Worm (Caenorhabditis elegans) whole organism, young adult: ENCODE results near the gene K09C6.9.

Experiments
- B0261.1 ChIP-seq: sonication (generic microtip); optimal IDR thresholded peaks from 2 replicates; lab custom pipeline; 2016; ENCODE audit warnings: mild to moderate bottlenecking, missing genetic modification characterization, moderate library complexity, missing compliant biosample characterization
- B0336.3 ChIP-seq: fragments of 200-800 bp; sonication (Bioruptor generic); IDR thresholded peaks from 2 replicates; pipeline ENCODE4 v1.3.6; 2022; ENCODE audit warnings: missing genetic modification characterization, missing compliant biosample characterization
- F10E7.11 ChIP-seq: sonication (generic microtip); optimal IDR thresholded peaks from 2 replicates; lab custom pipeline; 2017; ENCODE audit warnings: mild to moderate bottlenecking, missing genetic modification characterization, moderate library complexity, missing compliant biosample characterization
- F22D6.2 ChIP-seq: sonication (generic microtip); optimal IDR thresholded peaks from 2 replicates; lab custom pipeline; 2016; ENCODE audit warnings: mild to moderate bottlenecking, missing genetic modification characterization, missing compliant biosample characterization
- F33H1.4 ChIP-seq: fragments of 200-800 bp; sonication (Bioruptor generic); IDR thresholded peaks from 2 replicates; pipeline ENCODE4 v1.3.6; 2022; ENCODE audit warnings: missing genetic modification reagents, missing genetic modification characterization, missing compliant biosample characterization
- F55B11.4 ChIP-seq: sonication (generic microtip); optimal IDR thresholded peaks from 2 replicates; lab custom pipeline; 2016; ENCODE audit warnings: missing compliant biosample characterization, missing genetic modification characterization, borderline replicate concordance; ENCODE audit not compliant: insufficient read depth
- F57C9.4 ChIP-seq: sonication (generic microtip); optimal IDR thresholded peaks from 2 replicates; lab custom pipeline; 2017; ENCODE audit warnings: mild to moderate bottlenecking, missing genetic modification characterization, missing compliant biosample characterization
- T26A5.8 ChIP-seq: sonication (generic microtip); optimal IDR thresholded peaks from 2 replicates; lab custom pipeline; 2016; ENCODE audit warnings: missing genetic modification characterization, missing compliant biosample characterization
- Y53F4B.3 ChIP-seq: fragments of 200-800 bp; sonication (Bioruptor generic); IDR thresholded peaks from 2 replicates; pipeline ENCODE4 v1.3.6; 2022; ENCODE audit warnings: missing genetic modification reagents, missing genetic modification characterization, missing compliant biosample characterization
- aptf-2 ChIP-seq: fragments of 200-800 bp; sonication (Bioruptor generic); conservative IDR thresholded peaks from 2 replicates; pipeline ENCODE4 v1.3.6; 2022; ENCODE audit warnings: missing genetic modification reagents, missing genetic modification characterization, missing compliant biosample characterization
- atf-7 ChIP-seq: sonication (generic microtip); optimal IDR thresholded peaks from 2 replicates; lab custom pipeline; 2017; ENCODE audit warnings: mild to moderate bottlenecking, missing genetic modification characterization, missing compliant biosample characterization
- attf-3 ChIP-seq: fragments of 200-800 bp; sonication (Bioruptor generic); conservative IDR thresholded peaks from 2 replicates; pipeline ENCODE4 v1.3.6; 2022; ENCODE audit warnings: missing genetic modification reagents, missing genetic modification characterization, missing compliant biosample characterization
- bed-1 ChIP-seq: fragments of 200-800 bp; sonication (Bioruptor generic); IDR thresholded peaks from 2 replicates; pipeline ENCODE4 v1.3.6; 2022; ENCODE audit warnings: missing genetic modification reagents, missing genetic modification characterization, missing compliant biosample characterization
- die-1 ChIP-seq: sonication (generic microtip); optimal IDR thresholded peaks from 2 replicates; lab custom pipeline; 2016; ENCODE audit warnings: missing genotype, mild to moderate bottlenecking, missing genetic modification characterization, missing compliant biosample characterization
- dox-1 ChIP-seq: fragments of 200-800 bp; sonication (Bioruptor generic); IDR thresholded peaks from 2 replicates; pipeline ENCODE4 v1.3.6; 2022; ENCODE audit warnings: missing genetic modification reagents, missing genetic modification characterization, missing compliant biosample characterization
- egl-18 ChIP-seq: fragments of 200-800 bp; sonication (Bioruptor generic); IDR thresholded peaks from 2 replicates; pipeline ENCODE4 v1.3.6; 2022; ENCODE audit warnings: missing genetic modification reagents, missing genetic modification characterization, missing compliant biosample characterization
- egrh-3 ChIP-seq: fragments of 200-800 bp; sonication (Bioruptor generic); IDR thresholded peaks from 2 replicates; pipeline ENCODE4 v1.3.6; 2022; ENCODE audit warnings: missing genetic modification reagents, missing genetic modification characterization, missing compliant biosample characterization
- him-1 ChIP-seq: sonication (generic microtip); optimal IDR thresholded peaks from 2 replicates; lab custom pipeline; 2016; ENCODE audit warnings: missing genotype, missing genetic modification reagents, missing genetic modification characterization, missing compliant biosample characterization
- hlh-26 ChIP-seq: fragments of 200-800 bp; sonication (Bioruptor generic); conservative IDR thresholded peaks from 2 replicates; pipeline ENCODE4 v1.3.6; 2022; ENCODE audit warnings: missing genetic modification reagents, missing genetic modification characterization, missing compliant biosample characterization
- hmg-1.2 ChIP-seq: fragments of 200-800 bp; sonication (Bioruptor generic); IDR thresholded peaks from 2 replicates; pipeline ENCODE4 v1.3.6; 2022; ENCODE audit warnings: missing genetic modification reagents, missing genetic modification characterization, missing compliant biosample characterization
- let-526 ChIP-seq: fragments of 200-800 bp; sonication (Bioruptor generic); IDR thresholded peaks from 2 replicates; pipeline ENCODE4 v1.3.6; 2022; ENCODE audit warnings: missing genetic modification reagents, missing genetic modification characterization, missing compliant biosample characterization
- lir-1 ChIP-seq: fragments of 200-800 bp; sonication (Bioruptor generic); conservative IDR thresholded peaks from 2 replicates; pipeline ENCODE4 v1.3.6; 2022; ENCODE audit warnings: missing genetic modification reagents, missing genetic modification characterization, missing compliant biosample characterization
- lsl-1 ChIP-seq: fragments of 200-800 bp; sonication (Bioruptor generic); optimal IDR thresholded peaks from 2 replicates; lab custom pipeline; 2018; ENCODE audit warnings: mild to moderate bottlenecking, missing genetic modification characterization, moderate library complexity, missing compliant biosample characterization
- mcd-1 ChIP-seq: fragments of 200-800 bp; sonication (Bioruptor generic); IDR thresholded peaks from 2 replicates; pipeline ENCODE4 v1.3.6; 2022; ENCODE audit warnings: missing genetic modification reagents, missing genetic modification characterization, missing compliant biosample characterization
- mel-28 ChIP-seq: sonication (generic microtip); optimal IDR thresholded peaks from 2 replicates; lab custom pipeline; 2016; ENCODE audit warnings: borderline replicate concordance, mild to moderate bottlenecking, missing genetic modification characterization, missing compliant biosample characterization
- nhr-90 ChIP-seq: sonication (generic microtip); optimal IDR thresholded peaks from 2 replicates; lab custom pipeline; 2016; ENCODE audit warnings: missing genotype, mild to moderate bottlenecking, missing genetic modification characterization, missing compliant biosample characterization
- rpc-1 ChIP-seq, 2 experiments: fragments of 150-350 bp in 1 of 2; sonication (generic microtip) in 1 of 2; optimal IDR thresholded peaks; 2 replicates each; lab custom pipeline; 2014 to 2018; ENCODE audit warnings: missing biosample characterization in 1 of 2, missing genetic modification characterization in 1 of 2, missing genetic modification reagents in 1 of 2, missing genotype in 1 of 2
- snpc-1.1 ChIP-seq: sonication (generic microtip); optimal IDR thresholded peaks from 2 replicates; lab custom pipeline; 2017; ENCODE audit warnings: missing genetic modification characterization, mild to moderate bottlenecking, missing compliant biosample characterization, antibody characterized with exemption, moderate library complexity, missing genotype, missing genetic modification reagents; ENCODE audit not compliant: insufficient read depth
- snpc-4 ChIP-seq, 5 experiments: fragments of 150-350 bp in 1 of 5; sonication (generic microtip) in 4 of 5; optimal IDR thresholded peaks; 2 replicates each; lab custom pipeline; 2014 to 2018; ENCODE audit warnings: missing genetic modification characterization in 5 of 5, missing biosample characterization in 3 of 5, antibody characterized with exemption in 2 of 5, mild to moderate bottlenecking in 2 of 5, missing compliant biosample characterization in 2 of 5, missing genotype in 2 of 5, moderate library complexity in 2 of 5, missing genetic modification reagents in 1 of 5
- unc-130 ChIP-seq: sonication (generic microtip); optimal IDR thresholded peaks from 2 replicates; lab custom pipeline; 2016; ENCODE audit warnings: missing genetic modification reagents, missing genetic modification characterization, missing compliant biosample characterization
- unc-62 ChIP-seq: fragments of 150-350 bp; optimal IDR thresholded peaks from 2 replicates; lab custom pipeline; 2014; ENCODE audit warnings: missing biosample characterization, missing genetic modification reagents, missing genetic modification characterization
- ztf-25 ChIP-seq: fragments of 200-800 bp; sonication (Bioruptor generic); IDR thresholded peaks from 2 replicates; pipeline ENCODE4 v1.3.6; 2022; ENCODE audit warnings: missing genetic modification reagents, missing genetic modification characterization, missing compliant biosample characterization
- ztf-3 ChIP-seq: fragments of 200-800 bp; sonication (Bioruptor generic); optimal IDR thresholded peaks from 2 replicates; lab custom pipeline; 2018; ENCODE audit warnings: mild to moderate bottlenecking, missing genetic modification characterization, missing compliant biosample characterization
- ztf-6 ChIP-seq: fragments of 200-800 bp; sonication (Bioruptor generic); IDR thresholded peaks from 2 replicates; pipeline ENCODE4 v1.3.6; 2022; ENCODE audit warnings: missing genetic modification reagents, missing genetic modification characterization, missing compliant biosample characterization

The K09C6.9 gene

DNA sequence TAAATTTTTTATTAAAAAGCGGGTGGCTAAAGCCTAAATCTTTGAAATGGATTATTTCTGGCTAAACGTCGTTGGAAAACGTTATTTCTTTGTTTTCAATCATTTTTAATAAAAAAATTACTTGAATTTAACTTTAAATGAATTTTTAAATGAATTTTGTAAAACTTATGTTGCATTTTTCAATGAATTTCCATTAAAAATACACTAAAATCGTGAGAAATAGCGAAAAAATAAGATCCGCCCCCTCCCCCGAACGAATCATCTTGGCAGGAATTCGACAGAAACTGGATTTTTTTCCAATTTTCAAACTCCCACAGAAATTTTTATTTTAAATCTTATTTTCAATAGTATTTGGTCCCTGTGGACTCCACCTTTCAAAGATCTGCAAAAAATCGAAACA lies 24.3 kb upstream of the K09C6.9 start, which contains the start of gene srg-53:
TSS of gene srg-53 (plus strand) at position 301 of the 400 bp plus-strand sequence.
- TF ChIP-seq Y53F4B.3 (GFP tag; lab: Robert Waterston, UW) (no peak), lir-1 (no peak), ztf-6 (no peak), B0336.3 (GFP tag; lab: Robert Waterston, UW) (no peak), F10E7.11 (no peak), nhr-90 (tag; lab: Kevin White, UChicago) (no peak)

DNA sequence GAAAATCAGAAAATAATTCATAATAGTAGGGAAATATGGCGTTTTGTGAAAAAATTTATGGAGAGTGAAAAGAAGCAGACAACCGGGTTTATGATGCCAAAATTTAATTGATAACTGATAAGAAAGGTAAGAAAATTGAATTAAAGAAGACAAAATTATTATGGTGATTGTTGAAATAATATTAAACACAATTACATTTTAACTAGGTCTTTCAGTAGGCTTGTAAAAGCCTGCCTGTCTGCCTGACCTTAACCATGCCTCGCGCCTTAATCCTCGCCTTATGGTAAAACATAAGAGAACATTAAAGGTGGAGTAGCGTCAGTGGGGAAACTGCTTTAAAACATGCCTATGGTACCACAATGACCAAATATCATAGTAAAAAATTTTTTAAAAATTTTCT lies 23.7 kb upstream of the K09C6.9 start, which contains the start of gene T02B11.8:
TSS of gene T02B11.8 (minus strand) at position 101 of the 400 bp plus-strand sequence.
- no peak for TF ChIP-seq dox-1 (GFP tag; lab: Robert Waterston, UW)
- TF ChIP-seq mel-28 (tag; lab: Kevin White, UChicago), result no peak
- TF ChIP-seq attf-3, result no peak
- TF ChIP-seq him-1, result no peak
- TF ChIP-seq ztf-3 (GFP tag; lab: Kevin White, UChicago), result no peak
- TF ChIP-seq F22D6.2 (tag; lab: Kevin White, UChicago), result no peak
- no peak for TF ChIP-seq T26A5.8 (tag; lab: Kevin White, UChicago)
- TF ChIP-seq snpc-1.1 (tag; lab: Kevin White, UChicago), result no peak
- TF ChIP-seq hlh-26 (GFP tag; lab: Robert Waterston, UW), result no peak
- no peak for TF ChIP-seq F33H1.4 (GFP tag; lab: Robert Waterston, UW)
- no peak for TF ChIP-seq ztf-25 (GFP tag; lab: Robert Waterston, UW)
- no peak for TF ChIP-seq unc-130 (GFP tag; lab: Kevin White, UChicago)
- no peak for TF ChIP-seq lir-1
- no peak for TF ChIP-seq rpc-1 (optimal IDR thresholded peaks at IDR 0.05; lab: Kevin White, UChicago)
- TF ChIP-seq rpc-1 (tag; optimal IDR thresholded peaks at IDR 0.05; lab: Kevin White, UChicago), result no peak
- no peak for TF ChIP-seq snpc-4 (GFP tag; optimal IDR thresholded peaks at IDR 0.05; lab: Kevin White, UChicago)
- no peak for TF ChIP-seq snpc-4 (tag; optimal IDR thresholded peaks at IDR 0.05; lab: Kevin White, UChicago)

DNA sequence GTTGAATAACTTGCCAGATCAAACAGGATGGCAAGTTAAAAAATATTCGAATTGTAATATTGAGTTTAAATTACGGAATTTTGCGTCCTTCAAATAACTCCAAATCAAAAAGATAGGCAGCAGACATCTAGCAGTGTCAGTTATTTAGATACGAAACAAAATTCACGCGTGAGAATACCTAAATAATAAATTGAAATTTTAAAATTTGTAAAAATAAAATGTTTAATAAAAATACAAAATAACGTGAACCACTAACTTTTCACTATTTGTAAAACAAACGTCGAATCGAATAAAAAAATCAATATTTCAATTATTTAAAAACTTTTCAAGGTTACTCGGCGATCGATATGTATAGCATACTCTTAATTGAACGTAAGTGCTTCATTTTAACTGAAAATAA lies 21.1 kb upstream of the K09C6.9 start, which contains the start of gene T02B11.9:
TSS of gene T02B11.9 (plus strand) at position 301 of the 400 bp plus-strand sequence.
- no peak for TF ChIP-seq B0261.1 (tag; lab: Kevin White, UChicago)
- no peak for TF ChIP-seq F55B11.4 (tag; lab: Kevin White, UChicago)
- no peak for TF ChIP-seq egrh-3 (GFP tag; lab: Robert Waterston, UW)
- no peak for TF ChIP-seq mel-28 (tag; lab: Kevin White, UChicago)
- TF ChIP-seq mcd-1 (GFP tag; lab: Robert Waterston, UW), result no peak
- TF ChIP-seq die-1 (tag; lab: Kevin White, UChicago), result no peak
- no peak for TF ChIP-seq unc-62 (GFP tag; lab: Kevin White, UChicago)
- TF ChIP-seq atf-7 (tag; lab: Kevin White, UChicago), result no peak
- no peak for TF ChIP-seq bed-1
- TF ChIP-seq hmg-1.2 (GFP tag; lab: Robert Waterston, UW), result no peak
- TF ChIP-seq aptf-2, result no peak
- no peak for TF ChIP-seq egl-18 (GFP tag; lab: Robert Waterston, UW)
- TF ChIP-seq F57C9.4 (tag; lab: Kevin White, UChicago), result no peak
- TF ChIP-seq let-526, result no peak
- no peak for TF ChIP-seq him-1
- no peak for TF ChIP-seq F10E7.11
- no peak for TF ChIP-seq lsl-1 (GFP tag; lab: Kevin White, UChicago)
- no peak for TF ChIP-seq snpc-4 (GFP tag; optimal IDR thresholded peaks at IDR 0.05; lab: Kevin White, UChicago)
- no peak for TF ChIP-seq snpc-4 (tag; optimal IDR thresholded peaks at IDR 0.05; lab: Kevin White, UChicago)
- TF ChIP-seq ztf-25 (GFP tag; lab: Robert Waterston, UW), result no peak
- TF ChIP-seq, all 124 proteins: peak for 0
